Fruit fly (Drosophila melanogaster): ENCODE results near the gene CG9512.
A peak's percentile ranks its signal among the peaks of the same experiment; 100 is the strongest.

The CG9512 gene

DNA sequence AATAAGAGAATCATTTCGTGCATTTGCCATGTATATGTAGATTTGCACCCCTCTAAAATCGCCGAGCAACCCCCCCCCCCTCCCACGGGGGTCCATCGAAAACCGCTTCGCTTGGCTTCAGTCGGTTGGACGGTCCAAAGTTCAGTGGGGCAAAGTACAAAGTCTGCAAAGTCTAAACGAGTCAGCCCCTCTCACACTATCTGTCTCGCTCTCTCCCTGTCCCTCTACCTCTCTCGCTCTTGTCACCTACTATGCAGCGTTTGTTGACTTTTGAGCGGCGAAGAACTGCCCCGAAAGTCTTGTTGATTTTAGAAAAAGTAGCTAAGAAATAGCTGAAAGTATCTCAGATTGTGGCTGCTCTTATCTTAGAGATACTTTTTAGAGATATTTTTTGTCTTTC is 42.0 kb upstream of the CG9512 start (continued):
- TF ChIP-seq corto (GFP tag; optimal IDR thresholded peaks at IDR 0.05) (no peak), fd102C (GFP tag; optimal IDR thresholded peaks at IDR 0.05) (no peak), ap (GFP tag; IDR thresholded peaks at IDR 0.05) (no peak), CG16813 (GFP tag; IDR thresholded peaks at IDR 0.05; ENCODE audit: partially characterized antibody) (no peak), Sry-δ (GFP tag; optimal IDR thresholded peaks at IDR 0.05) (no peak), tna (GFP tag; IDR thresholded peaks at IDR 0.05; ENCODE audit: partially characterized antibody) (no peak), ato (GFP tag; IDR thresholded peaks at IDR 0.05; ENCODE audit: partially characterized antibody) (no peak), az2 (GFP tag; optimal IDR thresholded peaks at IDR 0.05) (no peak), rib (GFP tag; IDR thresholded peaks at IDR 0.05) (peak; percentile 47; the same call in 1 of the 2 replicates), gce (GFP tag; IDR thresholded peaks at IDR 0.05) (peak; percentile 65; the same call in 1 of the 3 replicates), PHDP (tag; optimal IDR thresholded peaks at IDR 0.05) (peak; percentile 13), CG6272 (GFP tag; IDR thresholded peaks at IDR 0.05) (no peak), CG4707 (GFP tag; optimal IDR thresholded peaks at IDR 0.05) (peak; percentile 27), TFAM (GFP tag; optimal IDR thresholded peaks at IDR 0.05) (no peak), stc (GFP tag; IDR thresholded peaks at IDR 0.05) (peak; percentile 59), CG10267 (tag; optimal IDR thresholded peaks at IDR 0.05) (no peak), CG3995 (GFP tag; optimal IDR thresholded peaks at IDR 0.05) (no peak), sc (optimal IDR thresholded peaks at IDR 0.05) (no peak), sc (GFP tag; optimal IDR thresholded peaks at IDR 0.05) (peak; percentile 16), Rx (GFP tag; IDR thresholded peaks at IDR 0.05) (0 out of 2 replicates have a peak, but pooled peaks have one; percentile 13), sqz (GFP tag; optimal IDR thresholded peaks at IDR 0.05) (peak; percentile 63), CG7963 (GFP tag; IDR thresholded peaks at IDR 0.05; ENCODE audit: partially characterized antibody) (no peak), Mes4 (GFP tag; optimal IDR thresholded peaks at IDR 0.05) (no peak), sob (GFP tag; IDR thresholded peaks at IDR 0.05) (peak; percentile 45; the same call in 1 of the 2 replicates), kay (GFP tag; optimal IDR thresholded peaks at IDR 0.05) (peak; percentile 4), sisA (GFP tag; IDR thresholded peaks at IDR 0.05) (no peak), nom (GFP tag; optimal IDR thresholded peaks at IDR 0.05) (peak; percentile 100), Abd-B (GFP tag; optimal IDR thresholded peaks at IDR 0.05) (no peak), CG14014 (GFP tag; IDR thresholded peaks at IDR 0.05) (peak; percentile 65; the same call in 1 of the 2 replicates), kah (GFP tag; optimal IDR thresholded peaks at IDR 0.05) (peak; percentile 61), Side (GFP tag; optimal IDR thresholded peaks at IDR 0.05) (peak; percentile 0), ara (GFP tag; IDR thresholded peaks at IDR 0.05) (no peak), CG10959 (GFP tag; IDR thresholded peaks at IDR 0.05) (0 out of 2 replicates have a peak, but pooled peaks have one; percentile 27), CG31365 (tag; optimal IDR thresholded peaks at IDR 0.05) (peak; percentile 34), Fer1 (GFP tag; optimal IDR thresholded peaks at IDR 0.05) (peak; percentile 32), Ravus (GFP tag; IDR thresholded peaks at IDR 0.05) (no peak), tx (GFP tag; optimal IDR thresholded peaks at IDR 0.05) (no peak), shn (GFP tag; optimal IDR thresholded peaks at IDR 0.05) (no peak), jumu (GFP tag; optimal IDR thresholded peaks at IDR 0.05) (no peak), lmd (GFP tag; IDR thresholded peaks at IDR 0.05) (no peak), CG10366 (GFP tag; IDR thresholded peaks at IDR 0.05) (no peak), CG8944 (GFP tag; optimal IDR thresholded peaks at IDR 0.05) (no peak), Adf1 (GFP tag; IDR thresholded peaks at IDR 0.05) (peak; percentile 55; the same call in 1 of the 2 replicates), pfk (GFP tag; optimal IDR thresholded peaks at IDR 0.05) (peak; percentile 54), CG10431 (GFP tag; optimal IDR thresholded peaks at IDR 0.05) (peak; percentile 60), Eip74EF (GFP tag; optimal IDR thresholded peaks at IDR 0.05) (peak in 1 of 2 experiments; percentile 46), CG2678 (tag; optimal IDR thresholded peaks at IDR 0.05) (peak; percentile 57), CG17829 (tag; optimal IDR thresholded peaks at IDR 0.05) (no peak), CG15011 (GFP tag; optimal IDR thresholded peaks at IDR 0.05) (no peak), hbn (GFP tag; IDR thresholded peaks at IDR 0.05; ENCODE audit: partially characterized antibody) (no peak), CG3838 (GFP tag; optimal IDR thresholded peaks at IDR 0.05) (no peak)
